Fruit fly (Drosophila melanogaster) whole organism, embryonic: ENCODE results near the gene CG31038.

ENCODE experiments used
- Abd-B ChIP-seq: fragments of 200-800 bp; sonication (Bioruptor generic); optimal IDR thresholded peaks from 2 replicates; lab custom pipeline; 2018; ENCODE audit warnings: missing biosample characterization, mild to moderate bottlenecking, missing genetic modification characterization, moderate library complexity
- Bdp1 ChIP-seq: fragments of 200-800 bp; sonication (Bioruptor generic); optimal IDR thresholded peaks from 3 replicates; lab custom pipeline; 2016; ENCODE audit warnings: missing biosample characterization, missing genetic modification characterization
- CG10274 ChIP-seq: fragments of 200-800 bp; sonication (Bioruptor generic); optimal IDR thresholded peaks from 3 replicates; lab custom pipeline; 2017; ENCODE audit warnings: missing biosample characterization, mild to moderate bottlenecking, missing genetic modification characterization
- CG10543 ChIP-seq: fragments of 200-800 bp; sonication (Bioruptor generic); optimal IDR thresholded peaks from 3 replicates; lab custom pipeline; 2017; ENCODE audit warnings: missing biosample characterization, mild to moderate bottlenecking, missing genetic modification characterization, moderate library complexity
- CG11093 ChIP-seq: fragments of 200-800 bp; sonication (Bioruptor generic); IDR thresholded peaks from 3 replicates; pipeline ENCODE4 v1.3.6; 2022; ENCODE audit warnings: missing biosample characterization, missing genetic modification characterization
- CG12155 ChIP-seq: fragments of 200-800 bp; sonication (Bioruptor generic); optimal IDR thresholded peaks from 3 replicates; lab custom pipeline; 2016; ENCODE audit warnings: missing biosample characterization, missing genetic modification characterization
- CG13287 ChIP-seq: fragments of 200-800 bp; sonication (Bioruptor generic); IDR thresholded peaks from 2 replicates; pipeline ENCODE4 v1.3.6; 2022; ENCODE audit warnings: missing biosample characterization, missing genetic modification characterization; ENCODE audit not compliant: partially characterized antibody
- CG13424 ChIP-seq: fragments of 200-800 bp; sonication (Bioruptor generic); optimal IDR thresholded peaks from 2 replicates; lab custom pipeline; 2019; ENCODE audit warnings: missing biosample characterization, mild to moderate bottlenecking, missing genetic modification characterization, moderate library complexity
- CG15073 ChIP-seq: fragments of 200-800 bp; sonication (Bioruptor generic); optimal IDR thresholded peaks from 2 replicates; lab custom pipeline; 2016; ENCODE audit warnings: missing biosample characterization, missing genetic modification characterization
- CG15601 ChIP-seq: fragments of 200-800 bp; sonication (Bioruptor generic); optimal IDR thresholded peaks from 3 replicates; lab custom pipeline; 2019; ENCODE audit warnings: missing biosample characterization, mild to moderate bottlenecking, missing genetic modification characterization, moderate library complexity
- CG1602 ChIP-seq: fragments of 200-800 bp; sonication (Bioruptor generic); optimal IDR thresholded peaks from 3 replicates; lab custom pipeline; 2016; ENCODE audit warnings: missing biosample characterization, missing genetic modification characterization
- CG17568 ChIP-seq: fragments of 200-800 bp; sonication (Bioruptor generic); optimal IDR thresholded peaks from 2 replicates; lab custom pipeline; 2018; ENCODE audit warnings: missing biosample characterization, mild to moderate bottlenecking, missing genetic modification characterization, moderate library complexity
- CG17802 ChIP-seq: fragments of 200-800 bp; sonication (Bioruptor generic); optimal IDR thresholded peaks from 2 replicates; lab custom pipeline; 2018; ENCODE audit warnings: missing biosample characterization, mild to moderate bottlenecking, missing genetic modification characterization, moderate library complexity
- CG3281 ChIP-seq: fragments of 200-800 bp; sonication (Bioruptor generic); optimal IDR thresholded peaks from 3 replicates; lab custom pipeline; 2017; ENCODE audit warnings: missing biosample characterization, mild to moderate bottlenecking, missing genetic modification characterization
- CG33213 ChIP-seq: fragments of 200-800 bp; sonication (Bioruptor generic); optimal IDR thresholded peaks from 3 replicates; lab custom pipeline; 2016; ENCODE audit warnings: missing biosample characterization, missing genetic modification characterization
- CG33557 ChIP-seq: fragments of 200-800 bp; sonication (Bioruptor generic); optimal IDR thresholded peaks from 2 replicates; lab custom pipeline; 2019; ENCODE audit warnings: missing biosample characterization, mild to moderate bottlenecking, missing genetic modification characterization, moderate library complexity
- CG3726 ChIP-seq: fragments of 200-800 bp; sonication (Bioruptor generic); IDR thresholded peaks from 3 replicates; pipeline ENCODE4, ENCODE4 v1.3.6; 2022; ENCODE audit warnings: missing biosample characterization, missing genetic modification characterization
- CG4404 ChIP-seq: fragments of 200-800 bp; sonication (Bioruptor generic); IDR thresholded peaks from 2 replicates; pipeline ENCODE4 v1.3.6; 2022; ENCODE audit warnings: missing biosample characterization, missing genetic modification characterization
- CG8388 ChIP-seq: fragments of 200-800 bp; sonication (Bioruptor generic); optimal IDR thresholded peaks from 2 replicates; lab custom pipeline; 2019; ENCODE audit warnings: missing biosample characterization, mild to moderate bottlenecking, missing genetic modification characterization, moderate library complexity
- CG8924 ChIP-seq: fragments of 200-800 bp; optimal IDR thresholded peaks from 3 replicates; lab custom pipeline; 2019; ENCODE audit warnings: missing biosample characterization, mild to moderate bottlenecking, missing genetic modification characterization, moderate library complexity
- CoRest ChIP-seq: fragments of 200-800 bp; sonication (Bioruptor generic); optimal IDR thresholded peaks from 3 replicates; lab custom pipeline; 2018; ENCODE audit warnings: missing biosample characterization, mild to moderate bottlenecking, missing genetic modification characterization, moderate library complexity
- Dfd ChIP-seq, 2 experiments: fragments of >200 bp; optimal IDR thresholded peaks; 2 replicates each; lab custom pipeline; 2017; ENCODE audit warnings: missing biosample characterization in 2 of 2, missing genetic modification characterization in 2 of 2
- E2f2 ChIP-seq: fragments of 200-800 bp; sonication (Bioruptor generic); IDR thresholded peaks from 2 replicates; pipeline ENCODE4 v1.3.6; 2022; ENCODE audit warnings: missing biosample characterization, missing genetic modification characterization
- Fer2 ChIP-seq: fragments of 200-800 bp; sonication (Bioruptor generic); optimal IDR thresholded peaks from 2 replicates; lab custom pipeline; 2018; ENCODE audit warnings: missing biosample characterization, mild to moderate bottlenecking, missing genetic modification characterization, moderate library complexity
- Hmr ChIP-seq: fragments of 200-800 bp; sonication (Bioruptor generic); optimal IDR thresholded peaks from 3 replicates; lab custom pipeline; 2017; ENCODE audit warnings: mild to moderate bottlenecking, missing biosample characterization, missing genetic modification reagents, missing genetic modification characterization
- Hr39 ChIP-seq: fragments of >200 bp; optimal IDR thresholded peaks from 2 replicates; lab custom pipeline; 2017
- Lhr ChIP-seq: fragments of 200-800 bp; sonication (Bioruptor generic); optimal IDR thresholded peaks from 3 replicates; lab custom pipeline; 2017; ENCODE audit warnings: mild to moderate bottlenecking, missing biosample characterization, missing genetic modification reagents, missing genetic modification characterization
- Six4 ChIP-seq: fragments of 200-800 bp; sonication (Bioruptor generic); optimal IDR thresholded peaks from 2 replicates; lab custom pipeline; 2016; ENCODE audit warnings: missing biosample characterization, missing genetic modification characterization
- Trl ChIP-seq, 3 experiments: fragments of >200 bp in 2 of 3; fragments of 200-800 bp in 1 of 3; sonication (Bioruptor generic) in 1 of 3; optimal IDR thresholded peaks; 2 replicates in 1 of 3; 3 replicates in 2 of 3; lab custom pipeline; 2016 to 2017; ENCODE audit warnings: missing biosample characterization in 1 of 3, missing genetic modification characterization in 1 of 3
- ab ChIP-seq: fragments of 200-800 bp; sonication (Bioruptor generic); optimal IDR thresholded peaks from 2 replicates; lab custom pipeline; 2016; ENCODE audit warnings: missing biosample characterization, missing genetic modification characterization
- ato ChIP-seq: fragments of 200-800 bp; sonication (Bioruptor generic); IDR thresholded peaks from 2 replicates; pipeline ENCODE4 v1.3.6; 2022; ENCODE audit warnings: missing biosample characterization, missing genetic modification characterization; ENCODE audit not compliant: partially characterized antibody
- da ChIP-seq: fragments of 200-800 bp; sonication (Bioruptor generic); optimal IDR thresholded peaks from 2 replicates; lab custom pipeline; 2016; ENCODE audit warnings: missing biosample characterization, missing genetic modification characterization
- emc ChIP-seq: fragments of 200-800 bp; sonication (Bioruptor generic); optimal IDR thresholded peaks from 2 replicates; lab custom pipeline; 2016; ENCODE audit warnings: missing biosample characterization, missing genetic modification characterization
- en ChIP-seq: fragments of 200-800 bp; sonication (Bioruptor generic); optimal IDR thresholded peaks from 2 replicates; lab custom pipeline; 2016; ENCODE audit warnings: missing biosample characterization, missing genetic modification characterization
- jumu ChIP-seq: fragments of 200-800 bp; sonication (Bioruptor generic); optimal IDR thresholded peaks from 3 replicates; lab custom pipeline; 2016; ENCODE audit warnings: missing biosample characterization, missing genetic modification characterization
- lbe ChIP-seq: fragments of 200-800 bp; sonication (Bioruptor generic); optimal IDR thresholded peaks from 2 replicates; lab custom pipeline; 2016; ENCODE audit warnings: missing biosample characterization, mild to moderate bottlenecking, missing genetic modification characterization
- lilli ChIP-seq: fragments of 200-800 bp; sonication (Bioruptor generic); optimal IDR thresholded peaks from 3 replicates; lab custom pipeline; 2016; ENCODE audit warnings: missing biosample characterization, missing genetic modification characterization
- otp ChIP-seq: fragments of 200-800 bp; sonication (Bioruptor generic); IDR thresholded peaks from 3 replicates; pipeline ENCODE4, ENCODE4 v1.3.6; 2022; ENCODE audit warnings: missing biosample characterization, missing genetic modification characterization
- phol ChIP-seq: fragments of 200-800 bp; sonication (Bioruptor generic); optimal IDR thresholded peaks from 3 replicates; lab custom pipeline; 2018; ENCODE audit warnings: missing biosample characterization, mild to moderate bottlenecking, missing genetic modification characterization, moderate library complexity
- pum ChIP-seq: fragments of 200-800 bp; sonication (Bioruptor generic); optimal IDR thresholded peaks from 2 replicates; lab custom pipeline; 2016; ENCODE audit warnings: missing biosample characterization, missing genetic modification characterization
- ranshi ChIP-seq: fragments of 200-800 bp; sonication (Bioruptor generic); IDR thresholded peaks from 2 replicates; pipeline ENCODE4 v1.3.6; 2022; ENCODE audit warnings: missing biosample characterization, missing genetic modification characterization
- sim ChIP-seq: fragments of 200-800 bp; sonication (Bioruptor generic); IDR thresholded peaks from 2 replicates; pipeline ENCODE4 v1.3.6; 2022; ENCODE audit warnings: missing biosample characterization, missing genetic modification characterization
- sisA ChIP-seq: fragments of 200-800 bp; sonication (Bioruptor generic); IDR thresholded peaks from 2 replicates; pipeline ENCODE4 v1.3.6; 2022; ENCODE audit warnings: missing biosample characterization, missing genetic modification characterization
- stwl ChIP-seq: fragments of 200-800 bp; sonication (Bioruptor generic); optimal IDR thresholded peaks from 3 replicates; lab custom pipeline; 2018; ENCODE audit warnings: missing biosample characterization, mild to moderate bottlenecking, missing genetic modification characterization, moderate library complexity
- tup ChIP-seq: fragments of 200-800 bp; sonication (Bioruptor generic); optimal IDR thresholded peaks from 2 replicates; lab custom pipeline; 2016; ENCODE audit warnings: missing biosample characterization, mild to moderate bottlenecking, missing genetic modification characterization, moderate library complexity
- vnd ChIP-seq: fragments of 200-800 bp; sonication (Bioruptor generic); IDR thresholded peaks from 3 replicates; pipeline ENCODE4 v1.3.6; 2022; ENCODE audit warnings: missing biosample characterization, missing genetic modification characterization; ENCODE audit not compliant: partially characterized antibody
- wor ChIP-seq: fragments of 200-800 bp; sonication (Bioruptor generic); IDR thresholded peaks from 2 replicates; pipeline ENCODE4 v1.3.6; 2022; ENCODE audit warnings: missing biosample characterization, missing genetic modification characterization
- z ChIP-seq: fragments of 200-800 bp; sonication (Bioruptor generic); IDR thresholded peaks from 3 replicates; pipeline ENCODE4 v1.3.6; 2022; ENCODE audit warnings: missing biosample characterization, missing genetic modification characterization
- zen ChIP-seq: fragments of 200-800 bp; sonication (Bioruptor generic); optimal IDR thresholded peaks from 3 replicates; lab custom pipeline; 2018; ENCODE audit warnings: missing biosample characterization, mild to moderate bottlenecking, missing genetic modification characterization, moderate library complexity

Gene CG31038

DNA sequence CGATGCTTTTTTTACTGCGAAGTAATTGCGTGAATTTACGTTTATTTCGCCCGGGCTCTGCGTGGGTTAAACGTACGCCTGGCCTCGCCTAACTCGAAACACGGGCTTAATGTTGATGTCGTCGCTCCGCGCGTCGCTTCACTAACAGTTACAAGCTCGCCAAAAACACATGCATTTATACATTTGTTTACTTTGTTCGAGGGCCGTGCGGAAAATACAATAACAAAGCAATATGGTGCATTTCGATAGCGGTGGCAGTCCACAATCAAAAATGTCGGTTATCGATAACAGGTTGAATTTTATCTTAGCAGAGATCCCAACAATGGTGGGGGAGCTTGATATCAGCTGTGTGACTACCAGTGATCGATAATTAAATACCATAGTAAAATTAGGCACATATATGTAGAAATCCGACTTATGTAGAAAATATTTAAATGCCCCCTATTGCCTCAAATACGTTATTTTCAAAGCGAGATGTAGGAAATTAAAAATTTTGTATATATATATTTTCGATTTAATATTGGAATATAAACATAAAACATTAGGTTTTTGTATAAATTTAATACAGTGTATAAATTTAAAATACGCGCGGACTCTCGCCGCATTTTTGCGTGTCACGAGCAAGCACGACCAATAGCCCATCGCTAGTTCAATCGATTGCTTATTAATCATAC is 8.0 kb upstream of the CG31038 start, which contains the start of gene Zip99C (continued):
- TF ChIP-seq CG8924 (tag; lab: Kevin White, UChicago) (peak; percentile 44), CG3726 (GFP tag; lab: Robert Waterston, UW) (no peak), CG4404 (GFP tag; lab: Robert Waterston, UW) (no peak), tup (GFP tag; lab: Kevin White, UChicago) (peak; percentile 9), CG33213 (peak; percentile 9), CG17568 (GFP tag; lab: Kevin White, UChicago) (no peak), Trl (optimal IDR thresholded peaks at IDR 0.05; lab: Kevin White, UChicago) (no peak), Trl (GFP tag; optimal IDR thresholded peaks at IDR 0.05; lab: Kevin White, UChicago) (no peak), phol (peak; percentile 93), lilli (GFP tag; lab: Kevin White, UChicago) (peak; percentile 66), Lhr (GFP tag; lab: Kevin White, UChicago) (peak; percentile 85), Hr39 (lab: Kevin White, UChicago) (no peak), z (GFP tag; lab: Robert Waterston, UW) (0 out of 3 replicates have a peak, but pooled peaks have one; percentile 38), CG15073 (no peak), E2f2 (GFP tag; lab: Robert Waterston, UW) (peak; percentile 95), CG1602 (GFP tag; lab: Kevin White, UChicago) (peak; percentile 23), Six4 (GFP tag; lab: Kevin White, UChicago) (no peak), wor (GFP tag; lab: Robert Waterston, UW) (no peak), CG10274 (no peak), CG12155 (GFP tag; lab: Kevin White, UChicago) (peak; percentile 80), zen (tag; lab: Kevin White, UChicago) (peak; percentile 44), ranshi (GFP tag; lab: Robert Waterston, UW) (peak; percentile 51; the same call in 1 of the 2 replicates), stwl (tag; lab: Kevin White, UChicago) (peak; percentile 61), pum (GFP tag; lab: Kevin White, UChicago) (no peak), emc (GFP tag; lab: Kevin White, UChicago) (no peak), Bdp1 (no peak), lbe (peak; percentile 79), CG3281 (GFP tag; lab: Kevin White, UChicago) (peak; percentile 18), ato (peak; percentile 55), CG8388 (GFP tag; lab: Kevin White, UChicago) (no peak), sisA (GFP tag; lab: Robert Waterston, UW) (no peak; the same call in 1 of the 2 replicates), otp (0 out of 3 replicates have a peak, but pooled peaks have one; percentile 32), da (GFP tag; lab: Kevin White, UChicago) (no peak), sim (GFP tag; lab: Robert Waterston, UW) (no peak), vnd (GFP tag; lab: Robert Waterston, UW) (peak; percentile 88), CG11093 (GFP tag; lab: Robert Waterston, UW) (no peak), Hmr (GFP tag; lab: Kevin White, UChicago) (peak; percentile 46), Fer2 (tag; lab: Kevin White, UChicago) (no peak), CoRest (tag; lab: Kevin White, UChicago) (peak; percentile 69), CG15601 (peak; percentile 71), CG13287 (GFP tag; lab: Robert Waterston, UW) (peak; percentile 94), en (GFP tag; lab: Kevin White, UChicago) (no peak), Abd-B (GFP tag; lab: Kevin White, UChicago) (no peak), Dfd (GFP tag; optimal IDR thresholded peaks at IDR 0.05; lab: Kevin White, UChicago) (no peak), CG10543 (GFP tag; lab: Kevin White, UChicago) (peak; percentile 34), jumu (GFP tag; lab: Kevin White, UChicago) (no peak), CG17802 (no peak), CG33557 (no peak), CG13424 (tag; lab: Kevin White, UChicago) (peak; percentile 23), ab (GFP tag; lab: Kevin White, UChicago) (no peak)
